Worm (Caenorhabditis elegans) whole organism, L4/young adult: ENCODE measurements around the gene C12D5.4.

ENCODE experiments used
- W03F9.2 ChIP-seq: fragments of 150-350 bp; optimal IDR thresholded peaks from 2 replicates; lab custom pipeline; 2014; ENCODE audit warnings: missing biosample characterization, missing genetic modification characterization
- dao-5 ChIP-seq: sonication (generic microtip); optimal IDR thresholded peaks from 2 replicates; lab custom pipeline; 2016; ENCODE audit warnings: missing genotype, missing genetic modification characterization, moderate library complexity, missing compliant biosample characterization
- him-1 ChIP-seq: sonication (generic microtip); optimal IDR thresholded peaks from 2 replicates; lab custom pipeline; 2016; ENCODE audit warnings: missing genotype, missing genetic modification reagents, missing genetic modification characterization, missing compliant biosample characterization

C12D5.4 gene

DNA sequence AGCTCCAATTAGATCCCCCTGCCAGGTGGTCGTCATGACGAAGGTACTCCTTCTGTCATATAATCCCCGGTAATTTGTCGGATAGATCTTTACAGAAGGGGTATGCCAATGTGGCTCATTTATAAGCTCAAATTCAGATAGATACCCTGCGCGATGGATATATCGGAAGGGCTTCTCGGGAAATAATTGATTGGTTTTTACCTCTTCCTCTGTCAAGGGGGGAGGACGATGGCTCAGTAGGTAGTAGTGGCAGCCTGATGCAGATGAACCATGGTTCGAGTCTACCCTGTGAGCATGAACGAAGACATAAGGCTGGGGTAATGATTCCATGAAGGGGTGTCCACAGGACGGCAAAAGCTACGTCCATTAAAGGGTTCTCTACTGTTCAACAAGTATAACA is 25.2 kb upstream of the C12D5.4 start:
- TF ChIP-seq W03F9.2 (tag; lab: Kevin White, UChicago): no peak
- no peak for TF ChIP-seq dao-5 (tag; lab: Kevin White, UChicago)
- TF ChIP-seq him-1 (tag; lab: Kevin White, UChicago): no peak

DNA sequence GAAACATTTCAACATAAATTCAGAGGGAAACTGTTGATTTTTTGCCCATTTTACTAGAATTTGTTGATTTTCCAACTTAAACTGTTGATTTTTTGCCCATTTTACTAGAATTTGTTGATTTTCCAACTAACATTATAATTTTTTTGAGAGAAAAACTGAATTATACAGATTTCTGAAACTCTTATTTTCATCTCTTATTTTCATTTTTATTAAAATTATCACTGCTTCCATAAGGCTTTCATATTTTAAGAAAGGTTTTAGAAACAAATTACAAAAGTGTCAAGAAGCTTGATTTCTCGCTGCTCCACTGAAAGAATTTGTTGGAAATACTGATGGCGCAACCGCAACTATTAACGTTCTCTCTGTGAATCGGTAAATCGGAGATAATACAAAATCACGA is 22.4 kb upstream of the C12D5.4 start:
- TF ChIP-seq him-1 (tag; lab: Kevin White, UChicago) (no peak), W03F9.2 (tag; lab: Kevin White, UChicago) (no peak), dao-5 (tag; lab: Kevin White, UChicago) (no peak)

DNA sequence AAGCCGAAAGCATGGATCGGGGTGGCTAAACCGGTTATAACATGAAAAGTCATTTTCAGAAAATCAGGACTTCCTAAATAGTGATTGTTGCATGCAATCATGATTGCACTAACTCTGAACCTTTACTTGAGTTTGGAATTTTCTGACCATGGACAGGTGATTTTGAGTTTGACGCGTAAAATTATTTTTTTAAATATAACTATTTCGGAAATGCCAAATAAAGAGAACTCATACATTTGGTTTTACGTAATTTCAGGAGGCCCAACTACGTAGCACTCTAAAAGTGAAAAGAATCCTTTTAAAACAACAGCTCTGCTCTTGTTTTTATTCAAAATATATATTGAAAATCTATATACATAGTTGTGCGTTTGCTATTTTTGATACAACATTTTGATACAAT is 20.6 kb upstream of the C12D5.4 start, which contains the start of gene srh-234:
TSS of gene srh-234 (minus strand) at position 101 of the 400 bp plus-strand sequence.
- TF ChIP-seq him-1 (tag; lab: Kevin White, UChicago) (no peak), dao-5 (tag; lab: Kevin White, UChicago) (no peak), W03F9.2 (tag; lab: Kevin White, UChicago) (no peak)

DNA sequence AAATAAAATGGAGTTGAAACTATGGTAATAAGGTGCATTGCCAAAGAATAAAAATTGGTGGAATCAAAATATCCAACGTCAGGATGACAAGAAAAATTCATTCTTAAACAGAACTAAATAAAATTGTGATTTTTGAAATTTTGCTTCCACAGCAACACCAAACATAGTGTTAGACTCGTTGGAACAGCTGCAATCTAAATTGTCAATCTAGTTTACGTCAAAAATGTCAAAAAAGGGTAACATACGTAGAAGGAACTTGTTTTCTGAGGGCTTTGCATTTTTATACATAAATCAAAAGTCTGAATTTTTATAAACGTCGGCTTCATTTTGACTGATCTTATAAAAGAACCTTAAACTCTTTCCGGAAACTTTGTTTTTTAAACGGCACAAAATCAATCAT is 18.8 kb upstream of the C12D5.4 start, which contains the start of gene srh-200:
TSS of gene srh-200 (minus strand) at position 101 of the 400 bp plus-strand sequence.
- TF ChIP-seq W03F9.2 (tag; lab: Kevin White, UChicago) (no peak), him-1 (tag; lab: Kevin White, UChicago) (no peak)

DNA sequence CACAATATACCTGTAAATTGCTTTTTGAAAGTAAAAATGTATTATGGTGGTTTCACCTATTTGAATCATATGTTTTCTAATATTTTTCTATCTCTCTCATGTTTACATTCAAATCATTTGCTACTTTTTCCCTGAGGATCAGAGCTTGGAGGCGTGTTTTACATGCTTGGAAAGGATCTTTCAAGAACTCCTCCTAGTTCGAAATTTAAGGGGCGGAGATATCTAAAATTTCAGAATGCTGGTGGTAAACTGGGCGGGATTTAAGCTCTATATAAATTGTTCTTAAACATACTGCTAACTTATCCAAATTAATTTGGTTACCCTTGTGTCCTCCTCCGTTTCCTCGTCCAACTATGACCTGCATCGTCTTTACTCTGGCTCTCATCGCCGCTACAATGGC is 4.4 kb upstream of the C12D5.4 start, which contains the start of gene C12D5.5:
TSS of gene C12D5.5 (plus strand) at position 301 of the 400 bp plus-strand sequence.
- TF ChIP-seq W03F9.2 (tag; lab: Kevin White, UChicago) (no peak), dao-5 (tag; lab: Kevin White, UChicago) (no peak), him-1 (tag; lab: Kevin White, UChicago) (no peak)

DNA sequence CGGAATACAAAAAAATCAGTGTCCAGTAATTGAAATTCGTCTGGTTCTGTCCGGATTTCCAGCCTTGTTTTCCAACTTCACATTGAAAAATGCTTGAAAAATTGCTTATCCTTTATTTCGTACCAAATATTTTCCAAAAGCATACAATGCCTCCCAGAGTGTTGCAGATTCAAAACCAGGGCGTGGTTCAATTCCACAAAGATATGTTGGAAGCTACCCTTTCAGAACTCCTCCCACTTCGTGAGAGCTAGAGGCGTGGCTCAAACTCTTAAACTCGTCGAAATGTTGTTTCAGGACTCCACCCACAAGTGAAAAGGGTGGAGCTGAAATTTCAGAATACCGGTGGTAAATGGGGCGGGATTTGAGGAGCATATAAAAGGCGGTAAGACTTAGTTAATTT is 3.5 kb downstream of the C12D5.4 start, which contains the start of gene C12D5.3:
TSS of gene C12D5.3 (plus strand) at position 301 of the 400 bp plus-strand sequence.
- TF ChIP-seq W03F9.2 (tag; lab: Kevin White, UChicago): no peak
- no peak for TF ChIP-seq him-1 (tag; lab: Kevin White, UChicago)
- no peak for TF ChIP-seq dao-5 (tag; lab: Kevin White, UChicago)

DNA sequence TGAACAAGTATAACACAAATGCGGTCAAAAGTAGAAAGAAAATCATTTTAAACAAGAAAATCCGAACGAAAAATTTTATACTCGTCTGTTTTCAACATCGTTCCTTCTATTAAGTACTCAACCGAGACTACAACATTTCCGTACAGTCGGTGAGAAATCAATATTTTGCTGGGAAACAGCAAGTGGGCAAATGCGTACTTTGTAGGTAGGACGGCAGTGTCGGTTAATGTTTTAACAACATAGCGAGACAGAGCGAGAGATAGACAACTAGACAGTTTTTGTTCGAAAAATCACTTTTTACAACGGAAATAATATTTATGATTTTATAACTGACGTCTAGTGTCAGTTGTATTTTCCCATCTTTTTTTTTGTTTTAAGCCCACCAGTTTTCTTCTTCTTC is 9.0 kb downstream of the C12D5.4 start, which contains the start of gene cyp-33A1:
TSS of gene cyp-33A1 (minus strand) at position 72 of the 400 bp plus-strand sequence.
- TF ChIP-seq dao-5 (tag; lab: Kevin White, UChicago) (no peak), W03F9.2 (tag; lab: Kevin White, UChicago) (no peak), him-1 (tag; lab: Kevin White, UChicago) (no peak)

DNA sequence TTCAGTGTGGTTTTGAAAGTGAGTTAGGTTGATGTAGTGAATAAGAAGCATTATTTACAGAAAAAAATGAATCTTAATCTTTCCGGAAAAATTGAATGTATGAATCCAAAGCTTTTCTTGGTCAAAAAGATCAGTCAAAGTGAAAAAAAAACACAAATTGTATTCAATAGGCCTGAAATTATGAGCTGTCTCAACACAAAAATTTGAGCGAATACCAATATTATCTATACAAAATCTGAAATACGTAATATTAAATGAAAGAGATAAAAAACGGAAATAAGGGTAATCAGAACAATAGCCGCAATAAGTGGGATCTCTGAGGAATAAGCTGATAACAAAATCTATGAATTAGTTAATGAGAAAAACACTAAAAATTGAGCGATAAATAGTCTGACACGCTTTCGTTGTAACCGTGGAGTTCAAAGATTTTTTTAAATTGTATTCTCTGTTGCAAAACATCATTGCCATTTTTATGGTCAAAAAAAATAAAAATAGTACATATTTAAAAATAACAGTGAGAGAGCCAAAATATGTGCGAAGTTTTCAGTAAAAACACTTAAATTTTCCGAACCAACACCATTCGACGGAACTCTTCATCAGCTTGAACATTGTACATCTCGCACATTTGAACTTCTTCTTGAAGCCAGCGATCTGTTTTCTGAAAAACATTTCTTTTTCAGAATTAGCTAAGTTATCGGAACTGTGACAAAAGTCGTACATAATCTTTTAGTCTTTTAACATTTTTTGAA is 11.7 kb downstream of the C12D5.4 start, which contains the start of gene sre-11:
TSS of gene sre-11 (minus strand) at position 51 of the 749 bp plus-strand sequence.
- TF ChIP-seq him-1 (tag; lab: Kevin White, UChicago) (no peak), W03F9.2 (tag; lab: Kevin White, UChicago) (no peak), dao-5 (tag; lab: Kevin White, UChicago) (no peak)

DNA sequence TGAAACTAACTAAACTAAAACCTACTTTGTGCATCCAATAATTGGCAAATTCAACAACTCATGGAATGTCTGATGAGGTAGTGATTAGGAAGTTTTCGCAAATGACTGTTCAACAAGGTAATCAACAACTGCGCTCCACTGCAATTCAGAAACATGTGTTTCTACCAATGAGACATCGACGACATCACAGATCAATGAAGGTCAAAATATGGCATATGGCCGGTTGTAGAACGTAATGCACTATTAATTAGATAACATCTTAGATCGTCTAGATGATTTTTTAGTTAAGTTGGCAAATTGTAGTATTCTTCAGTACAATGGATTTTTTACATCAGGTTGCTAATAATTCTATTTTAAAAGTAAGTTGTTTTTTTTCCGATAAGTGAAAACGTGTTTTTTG is 13.8 kb downstream of the C12D5.4 start, which contains the start of the genes nhr-94 and nhr-152:
TSS of gene nhr-94 (minus strand) at position 147 of the 400 bp plus-strand sequence.
TSS of gene nhr-152 (plus strand) at position 162 of the 400 bp plus-strand sequence.
- TF ChIP-seq him-1 (tag; lab: Kevin White, UChicago) (no peak), W03F9.2 (tag; lab: Kevin White, UChicago) (no peak), dao-5 (tag; lab: Kevin White, UChicago) (no peak)

DNA sequence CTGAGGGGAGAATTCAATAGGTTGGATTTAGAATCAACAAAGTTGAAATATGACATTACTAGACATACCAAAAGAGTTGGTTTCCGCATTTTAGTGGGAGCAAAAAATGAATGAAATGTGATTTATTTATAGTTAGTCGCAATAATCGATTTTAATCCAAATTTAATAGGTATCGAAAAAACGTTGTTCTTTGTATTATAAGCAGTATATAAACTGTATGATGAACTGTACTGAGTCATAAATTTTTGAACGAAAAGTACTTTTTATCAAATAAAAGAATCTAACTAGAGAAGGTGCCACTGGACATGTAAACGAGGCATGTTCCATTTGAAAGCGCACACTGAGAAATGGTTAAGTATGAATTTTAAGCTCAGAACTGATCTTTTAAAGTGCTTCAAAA is 17.5 kb downstream of the C12D5.4 start, which contains the start of gene C12D5.9:
TSS of gene C12D5.9 (minus strand) at position 101 of the 400 bp plus-strand sequence.
- TF ChIP-seq him-1 (tag; lab: Kevin White, UChicago): no peak
- no peak for TF ChIP-seq dao-5 (tag; lab: Kevin White, UChicago)
- no peak for TF ChIP-seq W03F9.2 (tag; lab: Kevin White, UChicago)

DNA sequence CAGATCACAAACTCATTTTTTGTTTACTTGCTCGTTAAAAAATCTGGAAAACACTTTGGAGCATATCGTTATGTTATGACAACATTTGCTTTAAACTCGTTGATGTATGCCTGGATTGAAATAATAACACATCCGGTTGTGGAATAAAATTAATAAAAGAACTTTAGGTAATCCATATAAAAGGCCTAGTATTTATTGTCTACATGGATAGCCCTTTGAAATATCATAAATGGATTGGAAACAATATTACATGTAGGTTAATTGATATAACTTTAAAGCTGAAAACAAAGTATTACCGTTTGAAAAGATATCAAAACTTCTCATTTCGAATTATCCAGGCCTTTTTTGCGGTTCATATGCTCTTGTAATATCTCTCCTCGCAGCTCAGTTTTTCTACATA is 18.3 kb downstream of the C12D5.4 start:
- no peak for TF ChIP-seq him-1 (tag; lab: Kevin White, UChicago)
- no peak for TF ChIP-seq W03F9.2 (tag; lab: Kevin White, UChicago)
- no peak for TF ChIP-seq dao-5 (tag; lab: Kevin White, UChicago)

DNA sequence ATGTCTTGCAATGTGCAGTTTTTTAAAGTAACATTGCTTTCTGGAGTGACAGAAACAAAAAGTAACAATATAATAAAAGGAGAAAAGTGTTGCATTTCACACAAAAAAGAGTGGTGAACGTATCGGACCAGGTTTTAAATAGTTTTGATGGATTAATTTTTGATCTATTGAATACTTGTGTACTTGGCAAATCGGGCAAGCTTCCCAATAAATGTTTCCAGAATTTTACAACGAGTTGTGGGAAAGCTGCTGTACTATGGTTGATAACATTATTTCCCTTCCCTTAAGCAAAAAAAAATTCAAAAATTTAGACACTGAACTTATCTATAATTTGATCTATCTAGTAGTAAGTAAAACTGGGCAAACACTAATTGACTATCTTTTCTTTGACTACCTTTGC is 21.0 kb downstream of the C12D5.4 start, which contains the start of gene C12D5.10:
TSS of gene C12D5.10 (minus strand) at position 101 of the 400 bp plus-strand sequence.
- no peak for TF ChIP-seq dao-5 (tag; lab: Kevin White, UChicago)
- TF ChIP-seq W03F9.2 (tag; lab: Kevin White, UChicago): no peak

DNA sequence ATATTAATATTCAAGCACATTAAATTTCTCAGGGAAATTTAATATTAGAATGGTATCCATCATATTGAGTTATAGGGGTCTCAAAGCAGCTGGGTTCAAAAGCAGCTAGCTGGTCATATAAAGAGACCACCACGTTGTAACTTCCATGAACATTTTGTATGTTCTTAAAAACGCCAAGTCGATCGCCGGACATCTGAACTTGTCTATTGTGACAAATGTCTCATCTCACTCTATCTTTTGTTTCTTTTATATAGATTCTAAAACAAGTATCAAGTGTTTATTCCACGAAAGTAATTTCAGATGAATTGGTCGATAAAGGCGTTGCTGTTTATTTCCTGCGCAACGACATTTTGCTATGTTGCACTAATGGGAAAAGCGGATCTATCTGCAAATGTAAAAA is 24.5 kb downstream of the C12D5.4 start, which contains the start of gene ZK105.3:
TSS of gene ZK105.3 (plus strand) at position 301 of the 400 bp plus-strand sequence.
- TF ChIP-seq him-1 (tag; lab: Kevin White, UChicago) (no peak), W03F9.2 (tag; lab: Kevin White, UChicago) (no peak), dao-5 (tag; lab: Kevin White, UChicago) (no peak)
